Worm (Caenorhabditis elegans) whole organism, L3 larva: ENCODE results near the gene mesp-1.

Experiments
- R02D3.7 ChIP-seq: fragments of 150-350 bp; optimal IDR thresholded peaks from 2 replicates; lab custom pipeline; 2014; ENCODE audit warnings: missing biosample characterization, missing genetic modification characterization
- ZK546.5 ChIP-seq: sonication (generic microtip); optimal IDR thresholded peaks from 2 replicates; lab custom pipeline; 2017; ENCODE audit warnings: missing biosample characterization, missing genetic modification characterization
- aly-2 ChIP-seq: fragments of 150-350 bp; optimal IDR thresholded peaks from 2 replicates; lab custom pipeline; 2014; ENCODE audit warnings: missing biosample characterization, missing genetic modification characterization
- ama-1 ChIP-seq: fragments of 150-350 bp; optimal IDR thresholded peaks from 2 replicates; lab custom pipeline; 2018
- ceh-16 ChIP-seq: sonication (generic microtip); optimal IDR thresholded peaks from 2 replicates; lab custom pipeline; 2017; ENCODE audit warnings: missing biosample characterization, missing genetic modification characterization
- ceh-28 ChIP-seq: fragments of 150-350 bp; optimal IDR thresholded peaks from 2 replicates; lab custom pipeline; 2014; ENCODE audit warnings: missing biosample characterization, missing genetic modification reagents, missing genetic modification characterization
- ceh-9 ChIP-seq: sonication (generic microtip); optimal IDR thresholded peaks from 2 replicates; lab custom pipeline; 2018; ENCODE audit warnings: missing biosample characterization, missing genetic modification characterization
- daf-12 ChIP-seq: fragments of 150-350 bp; optimal IDR thresholded peaks from 2 replicates; lab custom pipeline; 2014; ENCODE audit warnings: missing biosample characterization, missing genetic modification reagents, missing genetic modification characterization
- egl-27 ChIP-seq: sonication (generic microtip); optimal IDR thresholded peaks from 4 replicates; lab custom pipeline; 2017; ENCODE audit warnings: missing biosample characterization, missing genetic modification reagents, missing genetic modification characterization
- egl-5 ChIP-seq: fragments of 150-350 bp; optimal IDR thresholded peaks from 2 replicates; lab custom pipeline; 2017; ENCODE audit warnings: missing biosample characterization, missing genetic modification reagents, missing genetic modification characterization, inconsistent platforms
- elt-1 ChIP-seq: fragments of 150-350 bp; optimal IDR thresholded peaks from 2 replicates; lab custom pipeline; 2014; ENCODE audit warnings: missing biosample characterization, missing genetic modification characterization
- elt-2 ChIP-seq: sonication (generic microtip); optimal IDR thresholded peaks from 2 replicates; lab custom pipeline; 2016; ENCODE audit warnings: missing genetic modification reagents, mild to moderate bottlenecking, missing genetic modification characterization, missing compliant biosample characterization
- elt-3 ChIP-seq, 3 experiments: fragments of 150-350 bp in 1 of 3; sonication (generic microtip) in 2 of 3; optimal IDR thresholded peaks; 2 replicates in 2 of 3; 4 replicates in 1 of 3; lab custom pipeline; 2014 to 2017; ENCODE audit warnings: missing biosample characterization in 3 of 3, missing genetic modification characterization in 3 of 3
- eor-1 ChIP-seq, 2 experiments: fragments of 150-350 bp; optimal IDR thresholded peaks; 2 replicates each; lab custom pipeline; 2014 to 2018; ENCODE audit warnings: missing biosample characterization in 2 of 2, missing genetic modification characterization in 2 of 2
- fkh-2 ChIP-seq: fragments of 150-350 bp; optimal IDR thresholded peaks from 2 replicates; lab custom pipeline; 2014; ENCODE audit warnings: missing biosample characterization, missing genetic modification reagents, missing genetic modification characterization
- fos-1 ChIP-seq: fragments of 150-350 bp; optimal IDR thresholded peaks from 2 replicates; lab custom pipeline; 2014; ENCODE audit warnings: missing biosample characterization, missing genetic modification characterization
- hmg-11 ChIP-seq: sonication (generic microtip); optimal IDR thresholded peaks from 2 replicates; lab custom pipeline; 2016; ENCODE audit warnings: missing genetic modification characterization, missing compliant biosample characterization
- jun-1 ChIP-seq: fragments of 150-350 bp; optimal IDR thresholded peaks from 2 replicates; lab custom pipeline; 2014; ENCODE audit warnings: missing biosample characterization, missing genetic modification reagents, missing genetic modification characterization
- lin-15B ChIP-seq: fragments of 150-350 bp; optimal IDR thresholded peaks from 2 replicates; lab custom pipeline; 2014; ENCODE audit warnings: missing biosample characterization, missing genetic modification characterization
- lin-39 ChIP-seq: fragments of 150-350 bp; optimal IDR thresholded peaks from 2 replicates; lab custom pipeline; 2018; ENCODE audit warnings: missing biosample characterization, missing genetic modification reagents, missing genetic modification characterization
- lsy-12 ChIP-seq: sonication (generic microtip); optimal IDR thresholded peaks from 2 replicates; lab custom pipeline; 2016; ENCODE audit warnings: mild to moderate bottlenecking, missing genetic modification characterization, missing compliant biosample characterization
- mml-1 ChIP-seq: fragments of 150-350 bp; sonication (generic microtip); optimal IDR thresholded peaks from 3 replicates; lab custom pipeline; 2014; ENCODE audit warnings: missing biosample characterization, missing genetic modification characterization
- nhr-11 ChIP-seq: fragments of 150-350 bp; optimal IDR thresholded peaks from 2 replicates; lab custom pipeline; 2014; ENCODE audit warnings: missing biosample characterization, missing genetic modification characterization
- nhr-12 ChIP-seq: fragments of 150-350 bp; optimal IDR thresholded peaks from 2 replicates; lab custom pipeline; 2014; ENCODE audit warnings: missing biosample characterization, missing genetic modification characterization
- nhr-23 ChIP-seq: fragments of 150-350 bp; optimal IDR thresholded peaks from 2 replicates; lab custom pipeline; 2014; ENCODE audit warnings: missing biosample characterization, missing genetic modification reagents, missing genetic modification characterization
- nhr-237 ChIP-seq: fragments of 150-350 bp; optimal IDR thresholded peaks from 2 replicates; lab custom pipeline; 2014; ENCODE audit warnings: missing biosample characterization, missing genetic modification characterization
- nhr-25 ChIP-seq: sonication (generic microtip); optimal IDR thresholded peaks from 2 replicates; lab custom pipeline; 2017; ENCODE audit warnings: missing biosample characterization, missing genetic modification characterization
- nhr-43 ChIP-seq: sonication (generic microtip); optimal IDR thresholded peaks from 2 replicates; lab custom pipeline; 2016; ENCODE audit warnings: mild to moderate bottlenecking, missing genetic modification characterization, missing compliant biosample characterization; ENCODE audit not compliant: poor library complexity, severe bottlenecking
- nhr-67 ChIP-seq: fragments of 150-350 bp; optimal IDR thresholded peaks from 2 replicates; lab custom pipeline; 2014; ENCODE audit warnings: missing biosample characterization, missing genetic modification characterization
- nhr-76 ChIP-seq: fragments of 150-350 bp; sonication (generic microtip); optimal IDR thresholded peaks from 5 replicates; lab custom pipeline; 2014; ENCODE audit warnings: missing biosample characterization, missing genetic modification characterization
- nhr-77 ChIP-seq: fragments of 150-350 bp; optimal IDR thresholded peaks from 2 replicates; lab custom pipeline; 2014; ENCODE audit warnings: missing biosample characterization, missing genetic modification characterization
- pha-4 ChIP-seq: fragments of 150-350 bp; optimal IDR thresholded peaks from 2 replicates; lab custom pipeline; 2014; ENCODE audit warnings: missing biosample characterization, missing genetic modification reagents, missing genetic modification characterization
- pqm-1 ChIP-seq: fragments of 150-350 bp; optimal IDR thresholded peaks from 2 replicates; lab custom pipeline; 2017; ENCODE audit warnings: missing biosample characterization, missing genetic modification characterization, inconsistent platforms
- sea-2 ChIP-seq: fragments of 150-350 bp; sonication (generic microtip); optimal IDR thresholded peaks from 4 replicates; lab custom pipeline; 2014; ENCODE audit warnings: missing biosample characterization, missing genetic modification reagents, missing genetic modification characterization
- skn-1 ChIP-seq: fragments of 150-350 bp; optimal IDR thresholded peaks from 2 replicates; lab custom pipeline; 2014; ENCODE audit warnings: missing biosample characterization, missing genetic modification characterization
- snpc-4 ChIP-seq: fragments of 150-350 bp; optimal IDR thresholded peaks from 2 replicates; lab custom pipeline; 2014; ENCODE audit warnings: missing biosample characterization, missing genetic modification characterization
- tbx-2 ChIP-seq: sonication (generic microtip); optimal IDR thresholded peaks from 2 replicates; lab custom pipeline; 2016; ENCODE audit warnings: mild to moderate bottlenecking, missing genetic modification characterization, missing compliant biosample characterization
- unc-39 ChIP-seq: sonication (generic microtip); optimal IDR thresholded peaks from 4 replicates; lab custom pipeline; 2017; ENCODE audit warnings: missing biosample characterization, missing genetic modification characterization
- unc-62 ChIP-seq: fragments of 150-350 bp; sonication (generic microtip); optimal IDR thresholded peaks from 4 replicates; lab custom pipeline; 2014; ENCODE audit warnings: missing biosample characterization, missing genetic modification reagents, missing genetic modification characterization
- zag-1 ChIP-seq: fragments of 150-350 bp; optimal IDR thresholded peaks from 2 replicates; lab custom pipeline; 2014; ENCODE audit warnings: missing biosample characterization, missing genetic modification characterization
- ztf-11 ChIP-seq: fragments of 150-350 bp; optimal IDR thresholded peaks from 2 replicates; lab custom pipeline; 2014; ENCODE audit warnings: missing biosample characterization, missing genetic modification characterization
- ztf-4 ChIP-seq: fragments of 150-350 bp; optimal IDR thresholded peaks from 2 replicates; lab custom pipeline; 2014; ENCODE audit warnings: missing biosample characterization, missing genetic modification characterization

mesp-1 gene

ce11 chrIV:8499956-8500355, 846 bp downstream of the mesp-1 start:
- TF ChIP-seq eor-1 (tag; optimal IDR thresholded peaks at IDR 0.05; lab: Kevin White, UChicago) (no peak), sea-2 (GFP tag; lab: Kevin White, UChicago) (no peak), fkh-2 (no peak), R02D3.7 (tag; lab: Kevin White, UChicago) (no peak), nhr-67 (tag; lab: Kevin White, UChicago) (no peak), unc-39 (tag; lab: Kevin White, UChicago) (no peak), ceh-16 (tag; lab: Kevin White, UChicago) (no peak), nhr-77 (tag; lab: Kevin White, UChicago) (no peak), skn-1 (tag; lab: Kevin White, UChicago) (no peak), nhr-76 (tag; lab: Kevin White, UChicago) (no peak), nhr-12 (no peak), lsy-12 (no peak), unc-62 (GFP tag; lab: Kevin White, UChicago) (no peak), mml-1 (no peak), ama-1 (lab: Kevin White, UChicago) (no peak), lin-39 (tag; lab: Kevin White, UChicago) (no peak), elt-3 (tag; optimal IDR thresholded peaks at IDR 0.05; lab: Kevin White, UChicago) (no peak), aly-2 (no peak), nhr-25 (tag; lab: Kevin White, UChicago) (no peak)

- no peak for TF ChIP-seq aly-2
- TF ChIP-seq elt-3 (tag; optimal IDR thresholded peaks at IDR 0.05; lab: Kevin White, UChicago), result no peak
- TF ChIP-seq ceh-16 (tag; lab: Kevin White, UChicago), result no peak
These were observed 2.3 kb downstream of the mesp-1 start, which contains the start of gene C28C12.1 for ce11 chrIV:8501382-8501781. C28C12.1 (plus strand) TSS chrIV:8501682.

- TF ChIP-seq ceh-28 (tag; lab: Kevin White, UChicago), result no peak
- TF ChIP-seq ZK546.5 (tag; lab: Kevin White, UChicago), result no peak
- no peak for TF ChIP-seq elt-3 (tag; optimal IDR thresholded peaks at IDR 0.05; lab: Kevin White, UChicago)
- no peak for TF ChIP-seq nhr-76 (tag; lab: Kevin White, UChicago)
- TF ChIP-seq ceh-9 (tag; lab: Kevin White, UChicago), result no peak
- no peak for TF ChIP-seq nhr-11 (tag; lab: Kevin White, UChicago)
These were observed 6.9 kb downstream of the mesp-1 start for ce11 chrIV:8506034-8506433.

ce11 chrIV:8510534-8510933, 11.4 kb downstream of the mesp-1 start, which contains the start of gene tag-77:
tag-77 (minus strand) TSS chrIV:8510548.
- TF ChIP-seq jun-1 (peak; percentile 34), elt-2 (tag; lab: Kevin White, UChicago) (no peak), snpc-4 (tag; lab: Kevin White, UChicago) (peak; percentile 50), fkh-2 (no peak), nhr-23 (tag; lab: Kevin White, UChicago) (no peak), nhr-25 (tag; lab: Kevin White, UChicago) (peak; percentile 13), elt-3 (tag; optimal IDR thresholded peaks at IDR 0.05; lab: Kevin White, UChicago) (no peak)
- TF ChIP-seq, all 47 proteins: peak for 3

ce11 chrIV:8511056-8511455, 11.9 kb downstream of the mesp-1 start, which contains the start of gene mes-6:
mes-6 (plus strand) TSS chrIV:8511284.
- TF ChIP-seq ceh-28 (tag; lab: Kevin White, UChicago) (no peak), egl-27 (no peak), ama-1 (lab: Kevin White, UChicago) (no peak), ztf-4 (tag; lab: Kevin White, UChicago) (no peak), daf-12 (tag; lab: Kevin White, UChicago) (no peak), eor-1 (tag; optimal IDR thresholded peaks at IDR 0.05; lab: Kevin White, UChicago) (no peak), lsy-12 (no peak), nhr-67 (tag; lab: Kevin White, UChicago) (no peak), aly-2 (no peak), fos-1 (tag; lab: Kevin White, UChicago) (no peak), fkh-2 (no peak), ztf-11 (tag; lab: Kevin White, UChicago) (no peak), pqm-1 (tag; lab: Kevin White, UChicago) (no peak), nhr-11 (tag; lab: Kevin White, UChicago) (no peak), jun-1 (no peak), unc-39 (tag; lab: Kevin White, UChicago) (no peak), pha-4 (tag; lab: Kevin White, UChicago) (peak; percentile 65), nhr-43 (tag; lab: Kevin White, UChicago) (no peak), ZK546.5 (tag; lab: Kevin White, UChicago) (no peak), R02D3.7 (tag; lab: Kevin White, UChicago) (no peak), lin-15B (tag; lab: Kevin White, UChicago) (peak; percentile 49), nhr-25 (tag; lab: Kevin White, UChicago) (peak; percentile 22), hmg-11 (tag; lab: Kevin White, UChicago) (peak; percentile 48), sea-2 (GFP tag; lab: Kevin White, UChicago) (no peak), elt-1 (no peak), tbx-2 (no peak), lin-39 (tag; lab: Kevin White, UChicago) (peak; percentile 11), egl-5 (tag; lab: Kevin White, UChicago) (peak; percentile 55), elt-2 (tag; lab: Kevin White, UChicago) (no peak), nhr-76 (tag; lab: Kevin White, UChicago) (no peak), skn-1 (tag; lab: Kevin White, UChicago) (no peak), ceh-9 (tag; lab: Kevin White, UChicago) (no peak), mml-1 (no peak), ceh-16 (tag; lab: Kevin White, UChicago) (no peak), zag-1 (no peak), nhr-237 (no peak)
